Worm (Caenorhabditis elegans) whole organism, dauer: Measurements from ENCODE around the gene srh-104.

Experiments used
- unc-62 ChIP-seq: sonication (generic microtip); optimal IDR thresholded peaks from 2 replicates; lab custom pipeline; 2017; ENCODE audit warnings: missing biosample characterization, missing genetic modification reagents, missing genetic modification characterization

Gene srh-104

ce11 chrV:16235135-16235534, 8.8 kb downstream of the srh-104 start, which contains the start of gene F21H7.3:
F21H7.3 (minus strand) TSS chrV:16235235.
- no peak for TF ChIP-seq unc-62

- TF ChIP-seq unc-62: no peak
Measured at ce11 chrV:16233624-16234023, 10.4 kb downstream of the srh-104 start, which contains the start of gene clec-233. clec-233 (plus strand) TSS chrV:16233924.

- TF ChIP-seq unc-62: no peak
Measured at ce11 chrV:16232180-16232579, 11.8 kb downstream of the srh-104 start, which contains the start of gene gst-22. gst-22 (minus strand) TSS chrV:16232282.

ce11 chrV:16229896-16230295, 14.1 kb downstream of the srh-104 start, which contains the start of the genes F21H7.2 and F21H7.12:
F21H7.2 (minus strand) TSS chrV:16229996.
F21H7.12 (plus strand) TSS chrV:16230165.
- no peak for TF ChIP-seq unc-62

- no peak for TF ChIP-seq unc-62
Measured at ce11 chrV:16229439-16229838, 14.5 kb downstream of the srh-104 start.

- TF ChIP-seq unc-62: no peak
Measured at ce11 chrV:16226581-16226980, 17.4 kb downstream of the srh-104 start, which contains the start of gene F11A5.13. F11A5.13 (minus strand) TSS chrV:16226681.

- TF ChIP-seq unc-62: no peak
Measured at ce11 chrV:16225524-16226116, 18.4 kb downstream of the srh-104 start.

ce11 chrV:16224027-16224426, 20.0 kb downstream of the srh-104 start, which contains the start of gene stdh-2:
stdh-2 (plus strand) TSS chrV:16224327.
- TF ChIP-seq unc-62: no peak

ce11 chrV:16220020-16220419, 24.0 kb downstream of the srh-104 start:
- TF ChIP-seq unc-62: no peak

ce11 chrV:16218972-16219757, 24.8 kb downstream of the srh-104 start, which contains the start of gene glc-1:
glc-1 (plus strand) TSS chrV:16219634.
- TF ChIP-seq unc-62: no peak

ce11 chrV:16218522-16218921, 25.5 kb downstream of the srh-104 start, which contains the start of gene F11A5.15:
F11A5.15 (minus strand) TSS chrV:16218622.
- TF ChIP-seq unc-62: no peak

- no peak for TF ChIP-seq unc-62
Measured at ce11 chrV:16214505-16214904, 29.5 kb downstream of the srh-104 start, which contains the start of gene F11A5.9. F11A5.9 (plus strand) TSS chrV:16214890.

- TF ChIP-seq unc-62: no peak
Measured at ce11 chrV:16213323-16213722, 30.7 kb downstream of the srh-104 start.

ce11 chrV:16211713-16212112, 32.3 kb downstream of the srh-104 start:
- TF ChIP-seq unc-62: no peak

ce11 chrV:16210257-16211002, 33.5 kb downstream of the srh-104 start, which contains the start of gene F11A5.16:
F11A5.16 (plus strand) TSS chrV:16210952.
- TF ChIP-seq unc-62: no peak

ce11 chrV:16209837-16210236, 34.1 kb downstream of the srh-104 start, which contains the start of gene oac-15:
oac-15 (minus strand) TSS chrV:16209937.
- no peak for TF ChIP-seq unc-62

ce11 chrV:16204888-16205287, 39.1 kb downstream of the srh-104 start, which contains the start of gene irld-26:
irld-26 (plus strand) TSS chrV:16205188.
- TF ChIP-seq unc-62: no peak
